In genomic region chrIII:6606022-6606467, ce11 we compare ENCODE assay signal across 5 worm cellular contexts.
TF ChIP-seq lines count a peak whose summit lies in the region.

No protein-coding gene starts in this region.

TF ChIP-seq in whole organism, L1 larva, 84 proteins besides CTCF, POLR2A, EP300 and RAD21 (continues in another document):
- TF ChIP-seq sptf-1 (tag; optimal IDR thresholded peaks at IDR 0.05; lab: Kevin White, UChicago) (no peak), fkh-4 (tag; optimal IDR thresholded peaks at IDR 0.05; lab: Kevin White, UChicago; ENCODE audit: borderline replicate concordance) (no peak), hlh-4 (tag; optimal IDR thresholded peaks at IDR 0.05; lab: Kevin White, UChicago) (no peak), hlh-17 (GFP tag; optimal IDR thresholded peaks at IDR 0.05; lab: Kevin White, UChicago; ENCODE audit: borderline replicate concordance) (no peak), mdl-1 (tag; optimal IDR thresholded peaks at IDR 0.05; lab: Kevin White, UChicago) (peak in 1 of 2 experiments; percentile 90), lin-13 (GFP tag; optimal IDR thresholded peaks at IDR 0.05; lab: Kevin White, UChicago) (peak; percentile 74), nhr-76 (tag; optimal IDR thresholded peaks at IDR 0.05; lab: Kevin White, UChicago) (no peak), zip-4 (GFP tag; optimal IDR thresholded peaks at IDR 0.05; lab: Kevin White, UChicago) (peak; percentile 84), lin-15B (tag; optimal IDR thresholded peaks at IDR 0.05; lab: Kevin White, UChicago) (no peak), nhr-71 (tag; optimal IDR thresholded peaks at IDR 0.05; lab: Kevin White, UChicago) (peak; percentile 86), nhr-90 (tag; optimal IDR thresholded peaks at IDR 0.05; lab: Kevin White, UChicago; ENCODE audit: poor library complexity) (peak; percentile 76), snu-23 (GFP tag; optimal IDR thresholded peaks at IDR 0.05; lab: Kevin White, UChicago) (peak; percentile 85), hpl-2 (GFP tag; optimal IDR thresholded peaks at IDR 0.05; lab: Kevin White, UChicago) (no peak), pag-3 (tag; optimal IDR thresholded peaks at IDR 0.05; lab: Kevin White, UChicago; ENCODE audit: borderline replicate concordance, insufficient read depth) (peak; percentile 81), nhr-77 (tag; optimal IDR thresholded peaks at IDR 0.05; lab: Kevin White, UChicago) (peak; percentile 45), nhr-19 (GFP tag; conservative IDR thresholded peaks at IDR 0.05; lab: Robert Waterston, UW) (peak; percentile 89), Y116A8C.19 (tag; optimal IDR thresholded peaks at IDR 0.05; lab: Kevin White, UChicago; ENCODE audit: borderline replicate concordance) (no peak)

TF ChIP-seq in whole organism, L3 larva, 47 proteins besides CTCF, POLR2A, EP300 and RAD21 (continues in another document):
- TF ChIP-seq nhr-25 (tag; optimal IDR thresholded peaks at IDR 0.05; lab: Kevin White, UChicago): peak; percentile 72
- TF ChIP-seq egl-27 (tag; optimal IDR thresholded peaks at IDR 0.05; lab: Kevin White, UChicago): no peak
- peak; percentile 68 for TF ChIP-seq lin-39 (tag; optimal IDR thresholded peaks at IDR 0.05; lab: Kevin White, UChicago)
- TF ChIP-seq nhr-67 (tag; optimal IDR thresholded peaks at IDR 0.05; lab: Kevin White, UChicago): no peak
- TF ChIP-seq skn-1 (tag; optimal IDR thresholded peaks at IDR 0.05; lab: Kevin White, UChicago): peak; percentile 49
- TF ChIP-seq nhr-28 (tag; optimal IDR thresholded peaks at IDR 0.05; lab: Kevin White, UChicago): no peak
- TF ChIP-seq unc-62 (GFP tag; optimal IDR thresholded peaks at IDR 0.05; lab: Kevin White, UChicago): peak; percentile 30
- peak; percentile 69 for TF ChIP-seq hmg-11 (tag; optimal IDR thresholded peaks at IDR 0.05; lab: Kevin White, UChicago)
- no peak for TF ChIP-seq nhr-237 (tag; optimal IDR thresholded peaks at IDR 0.05; lab: Kevin White, UChicago)
- no peak for TF ChIP-seq pha-4 (tag; optimal IDR thresholded peaks at IDR 0.05; lab: Kevin White, UChicago)
- no peak for TF ChIP-seq fkh-10 (GFP tag; optimal IDR thresholded peaks at IDR 0.05; lab: Kevin White, UChicago)
- TF ChIP-seq aly-2 (tag; optimal IDR thresholded peaks at IDR 0.05; lab: Kevin White, UChicago): no peak
- TF ChIP-seq nhr-23 (tag; optimal IDR thresholded peaks at IDR 0.05; lab: Kevin White, UChicago): peak; percentile 51
- TF ChIP-seq R02D3.7 (tag; optimal IDR thresholded peaks at IDR 0.05; lab: Kevin White, UChicago): peak; percentile 52
- peak; percentile 68 for TF ChIP-seq mdl-1 (tag; optimal IDR thresholded peaks at IDR 0.05; lab: Kevin White, UChicago)
- TF ChIP-seq elt-1 (tag; optimal IDR thresholded peaks at IDR 0.05; lab: Kevin White, UChicago): no peak
- peak; percentile 60 for TF ChIP-seq elt-2 (tag; optimal IDR thresholded peaks at IDR 0.05; lab: Kevin White, UChicago)
- no peak for TF ChIP-seq fkh-2 (tag; optimal IDR thresholded peaks at IDR 0.05; lab: Kevin White, UChicago)
- peak; percentile 5 for TF ChIP-seq snpc-4 (tag; optimal IDR thresholded peaks at IDR 0.05; lab: Kevin White, UChicago)
- TF ChIP-seq ama-1 (optimal IDR thresholded peaks at IDR 0.05; lab: Kevin White, UChicago): peak; percentile 95

TF ChIP-seq in whole organism, early embryonic, 17 proteins besides CTCF, POLR2A, EP300 and RAD21:
- TF ChIP-seq hnd-1 (tag; optimal IDR thresholded peaks at IDR 0.05; lab: Kevin White, UChicago) (no peak), F13C5.2 (tag; optimal IDR thresholded peaks at IDR 0.05; lab: Kevin White, UChicago) (peak; percentile 34)

TF ChIP-seq in whole organism, midembryonic, 9 proteins besides CTCF, POLR2A, EP300 and RAD21:
- no peak for TF ChIP-seq ztf-29 (GFP tag; IDR thresholded peaks at IDR 0.05; lab: Robert Waterston, UW)
- no peak for TF ChIP-seq ref-1 (GFP tag; conservative IDR thresholded peaks at IDR 0.05; lab: Robert Waterston, UW)
- 0 out of 2 replicates have a peak, but pooled peaks have one; percentile 25 for TF ChIP-seq ztf-23 (GFP tag; IDR thresholded peaks at IDR 0.05; lab: Robert Waterston, UW)
- TF ChIP-seq med-1 (GFP tag; optimal IDR thresholded peaks at IDR 0.05; lab: Kevin White, UChicago; ENCODE audit: insufficient read depth): no peak
- TF ChIP-seq flt-1 (GFP tag; IDR thresholded peaks at IDR 0.05; lab: Robert Waterston, UW): no peak
- TF ChIP-seq cog-1 (tag; optimal IDR thresholded peaks at IDR 0.05; lab: Kevin White, UChicago): no peak

TF ChIP-seq in whole organism, young adult, 124 proteins besides CTCF, POLR2A, EP300 and RAD21 (continues in another document):
- peak; percentile 13 for TF ChIP-seq dpl-1 (GFP tag; optimal IDR thresholded peaks at IDR 0.05; lab: Kevin White, UChicago)
- no peak for TF ChIP-seq hmg-20 (GFP tag; IDR thresholded peaks at IDR 0.05; lab: Robert Waterston, UW)
- peak; percentile 60 for TF ChIP-seq zim-3 (tag; optimal IDR thresholded peaks at IDR 0.05; lab: Kevin White, UChicago)
- TF ChIP-seq lin-35 (GFP tag; optimal IDR thresholded peaks at IDR 0.05; lab: Kevin White, UChicago): peak in 1 of 3 experiments; percentile 69
- peak; percentile 88 for TF ChIP-seq nfyb-1 (GFP tag; IDR thresholded peaks at IDR 0.05; lab: Robert Waterston, UW)
- peak; percentile 62 for TF ChIP-seq tbp1 (GFP tag; optimal IDR thresholded peaks at IDR 0.05; lab: Kevin White, UChicago)
- TF ChIP-seq D2030.7 (GFP tag; IDR thresholded peaks at IDR 0.05; lab: Robert Waterston, UW): no peak
- peak; percentile 72 for TF ChIP-seq mcd-1 (GFP tag; IDR thresholded peaks at IDR 0.05; lab: Robert Waterston, UW)
- no peak for TF ChIP-seq egl-44 (GFP tag; IDR thresholded peaks at IDR 0.05; lab: Robert Waterston, UW)
- peak; percentile 6 for TF ChIP-seq snpc-1.1 (tag; optimal IDR thresholded peaks at IDR 0.05; lab: Kevin White, UChicago; ENCODE audit: insufficient read depth)
- TF ChIP-seq mes-4 (tag; optimal IDR thresholded peaks at IDR 0.05; lab: Kevin White, UChicago): no peak
- peak; percentile 77 for TF ChIP-seq lin-54 (GFP tag; optimal IDR thresholded peaks at IDR 0.05; lab: Kevin White, UChicago)
- peak; percentile 86 for TF ChIP-seq F57C9.4 (tag; optimal IDR thresholded peaks at IDR 0.05; lab: Kevin White, UChicago)
- peak; percentile 89 for TF ChIP-seq Y53G8AR.9 (GFP tag; conservative IDR thresholded peaks at IDR 0.05; lab: Robert Waterston, UW)
- peak; percentile 49 for TF ChIP-seq nhr-90 (tag; optimal IDR thresholded peaks at IDR 0.05; lab: Kevin White, UChicago)
- peak; percentile 85 for TF ChIP-seq tlf-1 (GFP tag; optimal IDR thresholded peaks at IDR 0.05; lab: Kevin White, UChicago)
- peak; percentile 62 for TF ChIP-seq hrde-1 (tag; optimal IDR thresholded peaks at IDR 0.05; lab: Kevin White, UChicago; ENCODE audit: borderline replicate concordance)
- peak; percentile 51 for TF ChIP-seq fkh-3 (tag; optimal IDR thresholded peaks at IDR 0.05; lab: Kevin White, UChicago)
- TF ChIP-seq zfh-2 (GFP tag; conservative IDR thresholded peaks at IDR 0.05; lab: Robert Waterston, UW): peak; percentile 68
- TF ChIP-seq ama-1 (optimal IDR thresholded peaks at IDR 0.05; lab: Kevin White, UChicago): peak; percentile 80
- TF ChIP-seq ama-1 (GFP tag; optimal IDR thresholded peaks at IDR 0.05; lab: Kevin White, UChicago): peak in 1 of 2 experiments; percentile 52
- TF ChIP-seq ztf-18 (tag; optimal IDR thresholded peaks at IDR 0.05; lab: Kevin White, UChicago): peak; percentile 51
- peak; percentile 78 for TF ChIP-seq K12H6.12 (tag; optimal IDR thresholded peaks at IDR 0.05; lab: Kevin White, UChicago)
- TF ChIP-seq let-526 (GFP tag; IDR thresholded peaks at IDR 0.05; lab: Robert Waterston, UW): no peak
- TF ChIP-seq F39B2.1 (GFP tag; IDR thresholded peaks at IDR 0.05; lab: Robert Waterston, UW): 0 out of 2 replicates have a peak, but pooled peaks have one; percentile 35
- TF ChIP-seq die-1 (tag; optimal IDR thresholded peaks at IDR 0.05; lab: Kevin White, UChicago): peak; percentile 54
- no peak for TF ChIP-seq hlh-26 (GFP tag; conservative IDR thresholded peaks at IDR 0.05; lab: Robert Waterston, UW)
- TF ChIP-seq B0035.1 (tag; optimal IDR thresholded peaks at IDR 0.05; lab: Kevin White, UChicago): peak; percentile 82
- peak; percentile 70 for TF ChIP-seq rcor-1 (GFP tag; IDR thresholded peaks at IDR 0.05; lab: Robert Waterston, UW)
- TF ChIP-seq ztf-6 (GFP tag; IDR thresholded peaks at IDR 0.05; lab: Robert Waterston, UW): no peak
- no peak for TF ChIP-seq bed-2 (GFP tag; IDR thresholded peaks at IDR 0.05; lab: Robert Waterston, UW)
- no peak for TF ChIP-seq ccch-3 (GFP tag; optimal IDR thresholded peaks at IDR 0.05; lab: Kevin White, UChicago)
- 0 out of 2 replicates have a peak, but pooled peaks have one; percentile 7 for TF ChIP-seq Y79H2A.3 (GFP tag; conservative IDR thresholded peaks at IDR 0.05; lab: Robert Waterston, UW)
- no peak for TF ChIP-seq ztf-28 (GFP tag; IDR thresholded peaks at IDR 0.05; lab: Robert Waterston, UW)
- TF ChIP-seq ztf-3 (GFP tag; optimal IDR thresholded peaks at IDR 0.05; lab: Kevin White, UChicago): no peak
- TF ChIP-seq cebp-1 (GFP tag; IDR thresholded peaks at IDR 0.05; lab: Robert Waterston, UW): peak; percentile 96
- peak; percentile 99 for TF ChIP-seq cebp-1 (tag; optimal IDR thresholded peaks at IDR 0.05; lab: Kevin White, UChicago)
- no peak for TF ChIP-seq nhr-27 (tag; optimal IDR thresholded peaks at IDR 0.05; lab: Kevin White, UChicago)
- peak; percentile 72 for TF ChIP-seq lin-40 (tag; optimal IDR thresholded peaks at IDR 0.05; lab: Kevin White, UChicago)
- no peak for TF ChIP-seq rpc-1 (optimal IDR thresholded peaks at IDR 0.05; lab: Kevin White, UChicago)
- no peak for TF ChIP-seq rpc-1 (tag; optimal IDR thresholded peaks at IDR 0.05; lab: Kevin White, UChicago)
- no peak for TF ChIP-seq F55B11.4 (tag; optimal IDR thresholded peaks at IDR 0.05; lab: Kevin White, UChicago; ENCODE audit: borderline replicate concordance, insufficient read depth)
- peak; percentile 64 for TF ChIP-seq ztf-26 (tag; optimal IDR thresholded peaks at IDR 0.05; lab: Kevin White, UChicago)
- peak; percentile 77 for TF ChIP-seq ceh-27 (GFP tag; optimal IDR thresholded peaks at IDR 0.05; lab: Kevin White, UChicago)
- TF ChIP-seq ceh-40 (GFP tag; IDR thresholded peaks at IDR 0.05; lab: Robert Waterston, UW): no peak
- TF ChIP-seq ekl-4 (GFP tag; IDR thresholded peaks at IDR 0.05; lab: Robert Waterston, UW): peak; percentile 87
- TF ChIP-seq him-1 (tag; optimal IDR thresholded peaks at IDR 0.05; lab: Kevin White, UChicago): no peak
- TF ChIP-seq snpc-4 (GFP tag; optimal IDR thresholded peaks at IDR 0.05; lab: Kevin White, UChicago): no peak
- TF ChIP-seq snpc-4 (tag; optimal IDR thresholded peaks at IDR 0.05; lab: Kevin White, UChicago): peak in 3 of 4 experiments; percentile 50 to 64 (median 53)
- no peak for TF ChIP-seq pha-4 (tag; optimal IDR thresholded peaks at IDR 0.05; lab: Kevin White, UChicago)
- no peak for TF ChIP-seq ceh-91 (GFP tag; IDR thresholded peaks at IDR 0.05; lab: Robert Waterston, UW)

Comparison
In these comparisons a context has a peak if more than half of its experiments do, and no peak if none do; other contexts are left out.
1. Of the 8 proteins assayed by ChIP-seq in both whole organism, young adult and whole organism, L1 larva: peak only in whole organism, young adult: none; only in whole organism, L1 larva: none; in both: ama-1, dpl-1, efl-1, nhr-90, snpc-4 and unc-130; in neither: 1; mixed calls (peak in some experiments, not most) for 1.